Worm (Caenorhabditis elegans): Measurements from ENCODE around the gene ttr-21.

DNA sequence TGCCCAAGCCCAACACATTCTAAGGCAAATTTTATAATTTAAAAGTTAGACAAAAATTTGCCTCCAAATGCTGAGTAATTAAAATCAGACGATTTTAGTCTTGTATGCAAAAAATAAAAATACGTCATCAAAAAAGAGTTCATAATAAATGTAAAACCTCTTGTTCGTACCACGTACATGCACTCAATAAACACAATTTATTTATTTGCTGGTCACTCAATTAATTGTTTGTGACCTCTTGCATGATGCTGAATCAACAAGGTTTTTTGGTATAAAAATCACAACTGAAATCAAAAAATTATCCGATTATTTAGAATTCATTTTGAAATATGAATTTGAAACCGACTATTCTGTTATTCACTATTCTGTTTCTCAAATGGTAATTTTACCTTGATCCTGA, 4.0 kb downstream of the ttr-21 start, which contains the start of gene hpx-2:
- TF ChIP-seq pbrm-1 (GFP tag; IDR thresholded peaks at IDR 0.05) (no peak), snpc-1.3 (tag; optimal IDR thresholded peaks at IDR 0.05; ENCODE audit: insufficient read depth) (no peak), unc-62 (GFP tag; optimal IDR thresholded peaks at IDR 0.05) (no peak), hrde-1 (tag; optimal IDR thresholded peaks at IDR 0.05; ENCODE audit: borderline replicate concordance) (no peak), F52B5.7 (tag; optimal IDR thresholded peaks at IDR 0.05) (no peak), snpc-4 (GFP tag; optimal IDR thresholded peaks at IDR 0.05) (no peak), snpc-4 (tag; optimal IDR thresholded peaks at IDR 0.05) (no peak), T07F8.4 (tag; optimal IDR thresholded peaks at IDR 0.05) (no peak), pha-4 (tag; optimal IDR thresholded peaks at IDR 0.05) (no peak), Y95B8A.8 (GFP tag; IDR thresholded peaks at IDR 0.05) (no peak), zfh-2 (GFP tag; conservative IDR thresholded peaks at IDR 0.05) (no peak), nfya-1 (tag; optimal IDR thresholded peaks at IDR 0.05; ENCODE audit: borderline replicate concordance, insufficient read depth) (no peak), snpc-3.4 (tag; optimal IDR thresholded peaks at IDR 0.05) (no peak), dpl-1 (GFP tag; optimal IDR thresholded peaks at IDR 0.05) (no peak), die-1 (tag; optimal IDR thresholded peaks at IDR 0.05) (no peak)

Data from whole organism, young adult.